Worm (Caenorhabditis elegans): ENCODE results near the gene C08F1.6.
"Not testable (repeated sequence)": the region's sequence is repeated elsewhere in the genome, so short reads cannot be mapped to it uniquely, and the experiment has no call there.

C08F1.6 gene

DNA sequence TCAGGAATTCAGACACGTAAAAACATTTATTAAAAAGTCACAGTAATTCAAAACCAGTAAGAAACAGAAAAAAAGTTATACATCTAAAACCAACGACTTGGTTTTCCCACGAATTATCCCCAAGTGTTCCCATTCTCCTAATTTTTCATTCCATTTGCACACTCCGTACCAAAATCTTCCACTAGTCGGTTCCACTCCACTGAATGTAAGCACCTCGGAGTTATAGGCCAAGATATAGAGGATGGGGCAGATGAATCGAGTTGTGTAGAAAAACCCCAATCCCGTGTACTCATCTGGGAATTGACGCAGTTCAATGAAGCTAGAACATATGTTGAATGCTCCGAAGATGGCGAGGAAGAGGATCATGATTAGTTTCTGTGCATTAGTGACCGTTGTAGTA lies 779 bp downstream of the C08F1.6 start:
- TF ChIP-seq ama-1 (optimal IDR thresholded peaks at IDR 0.05) (no peak), nhr-90 (tag; optimal IDR thresholded peaks at IDR 0.05; ENCODE audit: poor library complexity) (no peak), alr-1 (tag; optimal IDR thresholded peaks at IDR 0.05; ENCODE audit: borderline replicate concordance) (no peak), aha-1 (tag; optimal IDR thresholded peaks at IDR 0.05) (no peak), mdl-1 (tag; optimal IDR thresholded peaks at IDR 0.05) (no peak), fkh-8 (tag; optimal IDR thresholded peaks at IDR 0.05) (no peak)

- TF ChIP-seq pqm-1 (tag; optimal IDR thresholded peaks at IDR 0.05) = no peak
- no peak for TF ChIP-seq nhr-84 (tag; optimal IDR thresholded peaks at IDR 0.05)
- TF ChIP-seq sptf-1 (tag; optimal IDR thresholded peaks at IDR 0.05) = no peak
- TF ChIP-seq egl-27 (tag; optimal IDR thresholded peaks at IDR 0.05) = no peak
- no peak for TF ChIP-seq mef-2 (tag; optimal IDR thresholded peaks at IDR 0.05)
- no peak for TF ChIP-seq fkh-8 (tag; optimal IDR thresholded peaks at IDR 0.05)
- no peak for TF ChIP-seq zip-4 (GFP tag; optimal IDR thresholded peaks at IDR 0.05)
- TF ChIP-seq fos-1 (tag; optimal IDR thresholded peaks at IDR 0.05) = no peak
- TF ChIP-seq isw-1 (GFP tag; IDR thresholded peaks at IDR 0.05) = no peak
- TF ChIP-seq sox-4 (tag; optimal IDR thresholded peaks at IDR 0.05) = no peak
Measured at ce11 chrII:1786209-1786608, 1.8 kb downstream of the C08F1.6 start, which contains the start of gene C08F1.10. Gene C08F1.10, minus strand, starts transcription at chrII:1786309.

DNA sequence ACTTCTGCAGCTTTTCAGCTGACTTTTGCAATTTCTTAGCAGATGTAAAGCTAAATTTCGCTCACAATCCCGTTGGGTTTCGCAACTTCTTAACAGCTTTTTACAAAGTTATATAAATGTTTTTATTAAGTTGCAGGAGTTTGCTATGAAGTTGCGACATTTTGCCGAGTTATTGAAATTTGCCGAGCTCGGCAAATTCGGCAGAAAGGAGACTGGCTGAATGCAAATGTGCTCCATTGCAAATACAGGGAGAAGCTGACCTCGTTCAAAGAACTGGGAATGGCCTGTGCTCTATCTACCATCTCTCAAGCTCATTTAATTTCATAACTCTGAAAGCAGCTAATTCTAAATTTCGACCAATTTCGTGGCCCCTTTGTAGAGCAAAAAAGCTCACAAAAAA lies 3.2 kb downstream of the C08F1.6 start, which contains the start of gene C08F1.11:
C08F1.11 (minus strand) TSS at position 101 of the 400 bp plus-strand sequence.
- TF ChIP-seq nhr-11 (tag; optimal IDR thresholded peaks at IDR 0.05) = no peak

DNA sequence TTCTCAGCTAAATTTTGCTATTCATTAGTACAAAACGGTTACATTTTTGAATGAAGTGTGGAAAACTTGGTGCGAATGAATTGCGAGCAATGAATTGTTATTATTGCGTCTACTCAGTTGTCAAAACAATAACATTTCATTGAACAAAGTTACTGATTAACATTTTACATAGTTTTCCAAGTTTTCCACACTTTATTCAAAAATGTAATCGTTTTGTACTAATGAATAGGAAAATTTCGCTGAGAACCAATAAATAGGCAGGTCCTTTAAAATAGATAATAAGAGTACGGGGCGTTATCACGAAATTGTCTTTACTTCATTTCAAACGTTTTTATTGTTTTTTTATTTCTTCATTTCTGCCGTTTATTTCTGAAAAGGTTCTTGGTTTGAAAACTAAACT lies 5.5 kb downstream of the C08F1.6 start, which contains the start of gene math-4:
math-4 (minus strand) TSS at position 101 of the 400 bp plus-strand sequence.
- TF ChIP-seq efl-1 (optimal IDR thresholded peaks at IDR 0.05) (no peak), efl-1 (GFP tag; optimal IDR thresholded peaks at IDR 0.05 in 1 of 2) (peak in 1 of 2 experiments; percentile 84), vab-15 (tag; optimal IDR thresholded peaks at IDR 0.05) (no peak)

ce11 chrII:1775234-1775633 lies 12.8 kb downstream of the C08F1.6 start, which contains the start of gene F36H5.14:
Gene F36H5.14, plus strand, starts transcription at chrII:1775534.
- TF ChIP-seq irx-1, zag-1, C34B4.2 (tag; optimal IDR thresholded peaks at IDR 0.05): not testable (repeated sequence)

ce11 chrII:1771785-1772184 lies 16.2 kb downstream of the C08F1.6 start, which contains the start of gene math-3:
Gene math-3, plus strand, starts transcription at chrII:1772085.
- TF ChIP-seq nhr-85 (tag) (no peak), nhr-90 (tag; optimal IDR thresholded peaks at IDR 0.05; ENCODE audit: poor library complexity) (no peak), ceh-63 (GFP tag; optimal IDR thresholded peaks at IDR 0.05) (no peak), ceh-88 (GFP tag; IDR thresholded peaks at IDR 0.05) (no peak), irx-1 (tag; optimal IDR thresholded peaks at IDR 0.05) (no peak), ztf-11 (tag; optimal IDR thresholded peaks at IDR 0.05) (no peak), sox-4 (tag; optimal IDR thresholded peaks at IDR 0.05) (no peak), ceh-82 (tag; optimal IDR thresholded peaks at IDR 0.05) (no peak), sptf-1 (tag; optimal IDR thresholded peaks at IDR 0.05) (no peak), unc-62 (GFP tag; optimal IDR thresholded peaks at IDR 0.05) (no peak), snu-23 (GFP tag; optimal IDR thresholded peaks at IDR 0.05) (no peak), Y116A8C.19 (tag; optimal IDR thresholded peaks at IDR 0.05; ENCODE audit: borderline replicate concordance) (no peak), mab-9 (GFP tag; IDR thresholded peaks at IDR 0.05) (no peak), vab-15 (tag; optimal IDR thresholded peaks at IDR 0.05) (no peak), ama-1 (optimal IDR thresholded peaks at IDR 0.05) (no peak), ceh-8 (GFP tag; optimal IDR thresholded peaks at IDR 0.05) (no peak), pag-3 (tag; optimal IDR thresholded peaks at IDR 0.05; ENCODE audit: borderline replicate concordance, insufficient read depth) (no peak), zag-1 (tag; optimal IDR thresholded peaks at IDR 0.05) (no peak)

All from whole organism, L1 larva.